Worm (Caenorhabditis elegans) whole organism, late embryonic: ENCODE measurements around the gene sulp-7.

Experiments
- fkh-10 ChIP-seq: fragments of 150-350 bp; optimal IDR thresholded peaks from 2 replicates; lab custom pipeline; 2014; ENCODE audit warnings: missing biosample characterization, missing genetic modification reagents, missing genetic modification characterization
- pqm-1 ChIP-seq: sonication (generic microtip); optimal IDR thresholded peaks from 2 replicates; lab custom pipeline; 2016; ENCODE audit warnings: missing genetic modification characterization, missing compliant biosample characterization
- pros-1 ChIP-seq: fragments of 150-350 bp; optimal IDR thresholded peaks from 2 replicates; lab custom pipeline; 2014; ENCODE audit warnings: missing biosample characterization, missing genetic modification reagents, missing genetic modification characterization

- TF ChIP-seq fkh-10 (GFP tag; lab: Kevin White, UChicago) (no peak), pqm-1 (tag; lab: Kevin White, UChicago) (no peak), pros-1 (tag; lab: Kevin White, UChicago) (no peak)
These were observed 8.5 kb downstream of the sulp-7 start, which contains the start of gene W04G3.11 for ce11 chrX:11088952-11089351.
